Fruit fly (Drosophila melanogaster) ovary, adult (tissue): ENCODE data around the gene Nsf2.

Experiments used
- CG17801 ChIP-seq: fragments of 200-800 bp; optimal IDR thresholded peaks from 2 replicates; lab custom pipeline; 2019; ENCODE audit warnings: missing biosample characterization, mild to moderate bottlenecking, missing genetic modification characterization, moderate library complexity; ENCODE audit not compliant: partially characterized antibody

The Nsf2 gene

dm6 chr3R:13845926-13846325 lies 8.1 kb upstream of the Nsf2 start:
- TF ChIP-seq CG17801, result no peak

- TF ChIP-seq CG17801, result no peak
Measured at dm6 chr3R:13845250-13845699, 7.5 kb upstream of the Nsf2 start.

- TF ChIP-seq CG17801, result no peak
Measured at dm6 chr3R:13843611-13844010, 5.8 kb upstream of the Nsf2 start.

- TF ChIP-seq CG17801, result no peak
Measured at dm6 chr3R:13842532-13842931, 4.7 kb upstream of the Nsf2 start.

- no peak for TF ChIP-seq CG17801
Measured at dm6 chr3R:13840956-13841355, 3.2 kb upstream of the Nsf2 start.

dm6 chr3R:13839883-13840412 lies 2.2 kb upstream of the Nsf2 start, which contains the start of gene CG31495:
Gene CG31495, minus strand, starts transcription at chr3R:13839934.
- TF ChIP-seq CG17801, result no peak

- TF ChIP-seq CG17801, result no peak
Measured at dm6 chr3R:13834551-13834950, 3.2 kb downstream of the Nsf2 start.

- no peak for TF ChIP-seq CG17801
Measured at dm6 chr3R:13833515-13833914, 4.3 kb downstream of the Nsf2 start.

- no peak for TF ChIP-seq CG17801
Measured at dm6 chr3R:13832950-13833349, 4.8 kb downstream of the Nsf2 start.

- TF ChIP-seq CG17801, result peak; percentile 67
Measured at dm6 chr3R:13831596-13832119, 6.1 kb downstream of the Nsf2 start.

- TF ChIP-seq CG17801, result no peak
Measured at dm6 chr3R:13831042-13831441, 6.7 kb downstream of the Nsf2 start.

dm6 chr3R:13827953-13828922 lies 9.6 kb downstream of the Nsf2 start, which contains the start of gene Mst87F:
Gene Mst87F, minus strand, starts transcription at chr3R:13828008.
- peak; percentile 11 for TF ChIP-seq CG17801

dm6 chr3R:13822602-13823220 lies 15.1 kb downstream of the Nsf2 start:
- no peak for TF ChIP-seq CG17801

dm6 chr3R:13820483-13820882 lies 17.3 kb downstream of the Nsf2 start:
- TF ChIP-seq CG17801, result no peak

- no peak for TF ChIP-seq CG17801
Measured at dm6 chr3R:13819037-13819436, 18.8 kb downstream of the Nsf2 start.

- no peak for TF ChIP-seq CG17801
Measured at dm6 chr3R:13817480-13818305, 20.1 kb downstream of the Nsf2 start.
